Fruit fly (Drosophila melanogaster) whole organism, wandering third instar larva: ENCODE data around the gene CG46318.

Experiments
- Abd-B ChIP-seq: fragments of >200 bp; optimal IDR thresholded peaks from 2 replicates; lab custom pipeline; 2017; ENCODE audit warnings: missing biosample characterization, missing genetic modification characterization
- CG32264 ChIP-seq: fragments of 200-800 bp; sonication (Bioruptor generic); optimal IDR thresholded peaks from 2 replicates; lab custom pipeline; 2016; ENCODE audit warnings: missing biosample characterization, missing genetic modification characterization
- CG9705 ChIP-seq: fragments of 200-800 bp; sonication (Bioruptor generic); optimal IDR thresholded peaks from 2 replicates; lab custom pipeline; 2018; ENCODE audit warnings: missing biosample characterization, mild to moderate bottlenecking, missing genetic modification characterization
- CrebA ChIP-seq: fragments of 200-800 bp; sonication (Bioruptor generic); optimal IDR thresholded peaks from 2 replicates; lab custom pipeline; 2016; ENCODE audit warnings: missing biosample characterization, mild to moderate bottlenecking, missing genetic modification characterization, borderline replicate concordance
- GATAd ChIP-seq: sonication (Bioruptor generic); optimal IDR thresholded peaks from 2 replicates; lab custom pipeline; 2016; ENCODE audit warnings: missing biosample characterization, missing genetic modification characterization
- Hnf4 ChIP-seq: fragments of 200-800 bp; sonication (Bioruptor generic); optimal IDR thresholded peaks from 2 replicates; lab custom pipeline; 2016; ENCODE audit warnings: missing biosample characterization, mild to moderate bottlenecking, missing genetic modification characterization
- Hr78 ChIP-seq: fragments of >200 bp; optimal IDR thresholded peaks from 2 replicates; lab custom pipeline; 2017; ENCODE audit warnings: missing biosample characterization, missing genetic modification characterization
- Hr83 ChIP-seq: fragments of 200-300 bp; sonication (Bioruptor generic); optimal IDR thresholded peaks from 2 replicates; lab custom pipeline; 2016; ENCODE audit warnings: missing biosample characterization, mild to moderate bottlenecking, missing genetic modification characterization, moderate library complexity; ENCODE audit not compliant: poor library complexity, severe bottlenecking
- Mio ChIP-seq: sonication (Bioruptor generic); optimal IDR thresholded peaks from 2 replicates; lab custom pipeline; 2016; ENCODE audit warnings: missing biosample characterization, missing genetic modification characterization
- Myc ChIP-seq: fragments of >200 bp; optimal IDR thresholded peaks from 2 replicates; lab custom pipeline; 2017
- N ChIP-seq: fragments of >200 bp; optimal IDR thresholded peaks from 2 replicates; lab custom pipeline; 2018; ENCODE audit warnings: missing biosample characterization, missing external identifiers, missing genetic modification characterization
- OdsH ChIP-seq: fragments of 200-800 bp; sonication (Bioruptor generic); optimal IDR thresholded peaks from 2 replicates; lab custom pipeline; 2016; ENCODE audit warnings: missing biosample characterization, mild to moderate bottlenecking, missing genetic modification characterization
- Rel ChIP-seq, 2 experiments: fragments of 200-800 bp; sonication (Bioruptor generic) in 1 of 2; optimal IDR thresholded peaks; 2 replicates in 1 of 2; 3 replicates in 1 of 2; lab custom pipeline; 2016 to 2019; ENCODE audit warnings: mild to moderate bottlenecking in 2 of 2, missing biosample characterization in 2 of 2, missing genetic modification characterization in 2 of 2, moderate library complexity in 1 of 2
- Sp1 ChIP-seq: fragments of 200-800 bp; sonication (Bioruptor generic); optimal IDR thresholded peaks from 3 replicates; lab custom pipeline; 2019; ENCODE audit warnings: missing biosample characterization, mild to moderate bottlenecking, missing genetic modification characterization, moderate library complexity
- Vsx2 ChIP-seq: fragments of 200-300, 225-300 bp; sonication (Bioruptor generic); optimal IDR thresholded peaks from 2 replicates; lab custom pipeline; 2018; ENCODE audit warnings: missing biosample characterization, missing genetic modification characterization; ENCODE audit not compliant: partially characterized antibody
- br ChIP-seq: fragments of 200-800 bp; sonication (Bioruptor generic); optimal IDR thresholded peaks from 2 replicates; lab custom pipeline; 2016; ENCODE audit warnings: missing biosample characterization, missing genetic modification characterization
- brk ChIP-seq: fragments of 200-800 bp; sonication (Bioruptor generic); optimal IDR thresholded peaks from 2 replicates; lab custom pipeline; 2016; ENCODE audit warnings: missing biosample characterization, mild to moderate bottlenecking, missing genetic modification characterization
- dl ChIP-seq, 2 experiments: fragments of 175-275, 200-275 bp in 1 of 2; fragments of 200-275 bp in 1 of 2; sonication (Bioruptor generic); optimal IDR thresholded peaks; lab custom pipeline; 2018; ENCODE audit warnings: mild to moderate bottlenecking in 2 of 2, missing biosample characterization in 2 of 2, missing genetic modification characterization in 2 of 2, moderate library complexity in 2 of 2; ENCODE audit not compliant: partially characterized antibody in 2 of 2, insufficient read depth in 1 of 2
- dmrt93B ChIP-seq: fragments of 200-800 bp; sonication (Bioruptor generic); optimal IDR thresholded peaks from 2 replicates; lab custom pipeline; 2018; ENCODE audit warnings: missing biosample characterization, mild to moderate bottlenecking, missing genetic modification characterization
- dsf ChIP-seq: sonication (Bioruptor generic); optimal IDR thresholded peaks from 2 replicates; lab custom pipeline; 2016; ENCODE audit warnings: missing biosample characterization, missing genetic modification characterization, borderline replicate concordance
- foxo ChIP-seq, 2 experiments: fragments of 200-800 bp; sonication (Bioruptor generic); optimal IDR thresholded peaks; 2 replicates in 1 of 2; 3 replicates in 1 of 2; lab custom pipeline; 2016 to 2017; ENCODE audit warnings: missing biosample characterization in 2 of 2, missing genetic modification characterization in 2 of 2
- h ChIP-seq: fragments of 200-800 bp; sonication (Bioruptor generic); optimal IDR thresholded peaks from 3 replicates; lab custom pipeline; 2016; ENCODE audit warnings: missing biosample characterization, mild to moderate bottlenecking, missing genetic modification characterization
- jim ChIP-seq: fragments of 175-275, 200-325 bp; sonication (Bioruptor generic); optimal IDR thresholded peaks from 2 replicates; lab custom pipeline; 2016; ENCODE audit warnings: missing biosample characterization, mild to moderate bottlenecking, missing genetic modification characterization
- lola ChIP-seq: fragments of >200 bp; optimal IDR thresholded peaks from 2 replicates; lab custom pipeline; 2017; ENCODE audit warnings: missing biosample characterization, missing genetic modification characterization
- psq ChIP-seq: fragments of 200-800 bp; sonication (Bioruptor generic); optimal IDR thresholded peaks from 3 replicates; lab custom pipeline; 2017; ENCODE audit warnings: missing biosample characterization, mild to moderate bottlenecking, missing genetic modification characterization, moderate library complexity
- rgr ChIP-seq: fragments of 200-800 bp; sonication (Bioruptor generic); optimal IDR thresholded peaks from 3 replicates; lab custom pipeline; 2016; ENCODE audit warnings: missing biosample characterization, mild to moderate bottlenecking, missing genetic modification characterization
- sv ChIP-seq: fragments of 200-800 bp; sonication (Bioruptor generic); optimal IDR thresholded peaks from 3 replicates; lab custom pipeline; 2016; ENCODE audit warnings: missing biosample characterization, missing genetic modification characterization
- tai ChIP-seq: sonication (Bioruptor generic); optimal IDR thresholded peaks from 2 replicates; lab custom pipeline; 2016; ENCODE audit warnings: missing biosample characterization, missing genetic modification characterization
- woc ChIP-seq: sonication (Bioruptor generic); optimal IDR thresholded peaks from 2 replicates; lab custom pipeline; 2016; ENCODE audit warnings: missing biosample characterization, mild to moderate bottlenecking, missing genetic modification characterization

CG46318 gene

dm6 chr3R:18722490-18722889, 42.1 kb downstream of the CG46318 start, which contains the start of gene CG34283:
TSS of gene CG34283 (minus strand) at chr3R:18722590.
- no peak for TF ChIP-seq jim (GFP tag; lab: Kevin White, UChicago)
- TF ChIP-seq Sp1 (GFP tag; lab: Kevin White, UChicago), result no peak
- no peak for TF ChIP-seq tai (GFP tag; lab: Kevin White, UChicago)
- no peak for TF ChIP-seq dsf (GFP tag; lab: Kevin White, UChicago)
- no peak for TF ChIP-seq br (GFP tag; lab: Kevin White, UChicago)
- TF ChIP-seq foxo (GFP tag; optimal IDR thresholded peaks at IDR 0.05; lab: Kevin White, UChicago), result no peak
- TF ChIP-seq Hr78 (GFP tag; lab: Kevin White, UChicago), result no peak
- TF ChIP-seq OdsH (GFP tag; lab: Kevin White, UChicago), result no peak
- TF ChIP-seq dmrt93B, result no peak
- TF ChIP-seq Mio, result no peak
- TF ChIP-seq psq (GFP tag; lab: Kevin White, UChicago), result no peak
- TF ChIP-seq CrebA (GFP tag; lab: Kevin White, UChicago), result no peak
- no peak for TF ChIP-seq Rel (GFP tag; optimal IDR thresholded peaks at IDR 0.05; lab: Kevin White, UChicago)
- no peak for TF ChIP-seq Rel (tag; optimal IDR thresholded peaks at IDR 0.05; lab: Kevin White, UChicago)
- TF ChIP-seq lola (GFP tag; lab: Kevin White, UChicago), result no peak
- no peak for TF ChIP-seq Abd-B (GFP tag; lab: Kevin White, UChicago)
- no peak for TF ChIP-seq Hr83 (GFP tag; lab: Kevin White, UChicago)
- TF ChIP-seq Vsx2, result no peak
- no peak for TF ChIP-seq CG32264 (GFP tag; lab: Kevin White, UChicago)
- TF ChIP-seq dl (GFP tag; optimal IDR thresholded peaks at IDR 0.05; lab: Kevin White, UChicago; ENCODE audit: insufficient read depth in 1 of 2, partially characterized antibody in 2 of 2), result no peak
- TF ChIP-seq Myc (lab: Kevin White, UChicago), result no peak

DNA sequence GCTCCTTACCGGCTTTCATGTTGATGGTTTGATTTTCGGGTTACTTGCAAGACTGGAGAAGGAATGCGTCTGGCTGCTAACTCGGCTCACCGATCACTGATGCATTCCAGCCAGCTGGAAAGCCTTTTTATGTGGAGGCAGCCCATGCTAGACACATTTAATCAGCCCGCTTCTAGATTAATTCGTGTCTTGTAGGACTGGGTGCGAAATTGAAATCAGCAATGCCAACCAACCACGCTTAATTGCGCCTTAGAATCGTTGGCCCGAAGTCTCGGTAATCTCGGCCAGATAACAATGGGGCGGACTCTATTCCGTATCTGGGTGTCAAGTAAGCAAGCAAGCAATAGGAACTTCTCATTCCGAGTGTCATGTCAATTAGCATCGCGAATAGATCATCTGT, 45.9 kb downstream of the CG46318 start, which contains the start of gene CG7714:
CG7714 (minus strand) TSS at position 101 of the 400 bp plus-strand sequence.
- TF ChIP-seq jim (GFP tag; lab: Kevin White, UChicago), result no peak
- no peak for TF ChIP-seq dsf (GFP tag; lab: Kevin White, UChicago)
- no peak for TF ChIP-seq OdsH (GFP tag; lab: Kevin White, UChicago)
- TF ChIP-seq Vsx2, result no peak
- TF ChIP-seq rgr (GFP tag; lab: Kevin White, UChicago), result no peak
- TF ChIP-seq tai (GFP tag; lab: Kevin White, UChicago), result no peak
- TF ChIP-seq GATAd (GFP tag; lab: Kevin White, UChicago), result no peak
- TF ChIP-seq h (GFP tag; lab: Kevin White, UChicago), result no peak
- no peak for TF ChIP-seq Sp1 (GFP tag; lab: Kevin White, UChicago)
- no peak for TF ChIP-seq CrebA (GFP tag; lab: Kevin White, UChicago)
- TF ChIP-seq N, result no peak
- no peak for TF ChIP-seq Hr83 (GFP tag; lab: Kevin White, UChicago)
- no peak for TF ChIP-seq Hnf4
- no peak for TF ChIP-seq CG9705 (GFP tag; lab: Kevin White, UChicago)
- no peak for TF ChIP-seq brk (GFP tag; lab: Kevin White, UChicago)
- no peak for TF ChIP-seq Rel (GFP tag; optimal IDR thresholded peaks at IDR 0.05; lab: Kevin White, UChicago)
- TF ChIP-seq Rel (tag; optimal IDR thresholded peaks at IDR 0.05; lab: Kevin White, UChicago), result no peak

DNA sequence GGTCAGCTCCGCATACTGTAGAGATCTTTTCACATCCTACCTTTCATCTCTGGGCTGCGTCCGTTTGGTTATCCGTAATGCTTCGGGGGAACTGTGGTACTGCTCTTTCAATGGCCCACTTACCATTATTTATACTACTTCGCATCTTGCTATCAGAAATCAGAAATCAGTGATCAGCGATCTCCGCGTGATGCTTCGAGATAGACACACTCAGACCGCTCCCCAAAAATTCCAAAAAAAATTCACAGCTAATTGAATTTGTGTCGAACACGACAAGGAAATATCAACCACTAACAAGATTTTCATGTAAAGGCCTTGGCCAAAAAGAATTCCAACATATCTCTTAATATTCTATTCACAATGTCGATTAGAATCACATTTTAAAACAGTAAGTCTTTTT, 48.0 kb downstream of the CG46318 start, which contains the start of gene CG7715:
CG7715 (minus strand) TSS at position 101 of the 400 bp plus-strand sequence.
- TF ChIP-seq dl (GFP tag; optimal IDR thresholded peaks at IDR 0.05; lab: Kevin White, UChicago; ENCODE audit: insufficient read depth in 1 of 2, partially characterized antibody in 2 of 2), result no peak
- no peak for TF ChIP-seq Sp1 (GFP tag; lab: Kevin White, UChicago)
- no peak for TF ChIP-seq OdsH (GFP tag; lab: Kevin White, UChicago)
- no peak for TF ChIP-seq Myc (lab: Kevin White, UChicago)
- TF ChIP-seq dsf (GFP tag; lab: Kevin White, UChicago), result no peak
- TF ChIP-seq jim (GFP tag; lab: Kevin White, UChicago), result no peak
- TF ChIP-seq woc (GFP tag; lab: Kevin White, UChicago), result no peak

DNA sequence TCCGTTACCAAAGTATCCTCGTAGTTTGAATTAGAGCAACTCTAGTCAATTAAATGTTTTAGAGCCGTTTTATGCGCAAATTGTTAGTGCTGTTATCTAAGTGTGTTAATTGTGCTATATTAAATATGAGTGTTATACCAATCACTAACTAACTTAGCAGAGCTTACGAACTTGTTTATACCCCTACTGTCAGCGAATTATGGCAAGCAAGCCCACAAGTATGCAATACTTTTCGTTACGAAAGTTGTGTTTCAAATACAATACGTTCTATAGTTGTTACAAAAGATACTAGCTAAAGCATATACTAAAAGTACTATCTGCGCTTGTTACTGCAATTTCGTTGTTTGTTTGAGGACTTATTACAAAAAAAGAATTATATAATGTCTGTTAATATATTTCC, 50.8 kb downstream of the CG46318 start:
- TF ChIP-seq foxo (GFP tag; optimal IDR thresholded peaks at IDR 0.05; lab: Kevin White, UChicago), result no peak
- no peak for TF ChIP-seq sv
- no peak for TF ChIP-seq CG32264 (GFP tag; lab: Kevin White, UChicago)
- no peak for TF ChIP-seq rgr (GFP tag; lab: Kevin White, UChicago)
- TF ChIP-seq dmrt93B, result no peak
- peak; percentile 16 for TF ChIP-seq Myc (lab: Kevin White, UChicago)
- TF ChIP-seq Abd-B (GFP tag; lab: Kevin White, UChicago), result no peak
